Fruit fly (Drosophila melanogaster) whole organism, prepupa: ENCODE results near the gene CG14322.

Source experiments
- Blimp-1 ChIP-seq: fragments of 200-800 bp; sonication (Bioruptor generic); optimal IDR thresholded peaks from 3 replicates; lab custom pipeline; 2017; ENCODE audit warnings: missing biosample characterization, missing genetic modification characterization, mild to moderate bottlenecking, moderate library complexity, missing genetic modification reagents
- CG11902 ChIP-seq: fragments of 200-800 bp; sonication (Bioruptor generic); optimal IDR thresholded peaks from 3 replicates; lab custom pipeline; 2016; ENCODE audit warnings: missing biosample characterization, missing genetic modification characterization
- CG3032 ChIP-seq: fragments of 200-800 bp; optimal IDR thresholded peaks from 2 replicates; lab custom pipeline; 2019; ENCODE audit warnings: missing biosample characterization, mild to moderate bottlenecking, missing genetic modification characterization, moderate library complexity
- CG34406 ChIP-seq: fragments of 200-800 bp; sonication (Bioruptor generic); optimal IDR thresholded peaks from 3 replicates; lab custom pipeline; 2016; ENCODE audit warnings: missing biosample characterization, missing genetic modification characterization
- CG6276 ChIP-seq: fragments of 200-800 bp; sonication (Bioruptor generic); optimal IDR thresholded peaks from 2 replicates; lab custom pipeline; 2017; ENCODE audit warnings: missing biosample characterization, mild to moderate bottlenecking, missing genetic modification characterization
- CG6854 ChIP-seq: fragments of 200-800 bp; sonication (Bioruptor generic); optimal IDR thresholded peaks from 2 replicates; lab custom pipeline; 2017; ENCODE audit warnings: missing biosample characterization, mild to moderate bottlenecking, missing genetic modification characterization
- Eip78C ChIP-seq: fragments of 200-800 bp; sonication (Bioruptor generic); peaks from one replicate; lab custom pipeline; 2016; ENCODE audit warnings: missing biosample characterization, missing genetic modification characterization
- Hr39 ChIP-seq: fragments of 200-800 bp; sonication (Bioruptor generic); optimal IDR thresholded peaks from 2 replicates; lab custom pipeline; 2016; ENCODE audit warnings: missing biosample characterization, missing genetic modification characterization
- Lpt ChIP-seq: fragments of 200-800 bp; sonication (Bioruptor generic); optimal IDR thresholded peaks from 3 replicates; lab custom pipeline; 2016; ENCODE audit warnings: missing biosample characterization, missing genetic modification characterization
- Smox ChIP-seq: fragments of 200-800 bp; sonication (Bioruptor generic); optimal IDR thresholded peaks from 3 replicates; lab custom pipeline; 2016; ENCODE audit warnings: missing biosample characterization, missing genetic modification characterization
- dac ChIP-seq: fragments of 200-800 bp; sonication (Bioruptor generic); optimal IDR thresholded peaks from 2 replicates; lab custom pipeline; 2017; ENCODE audit warnings: missing biosample characterization, mild to moderate bottlenecking, missing genetic modification characterization
- fd59A ChIP-seq: fragments of 200-800 bp; sonication (Bioruptor generic); optimal IDR thresholded peaks from 2 replicates; lab custom pipeline; 2017; ENCODE audit warnings: missing biosample characterization, mild to moderate bottlenecking, missing genetic modification characterization, missing genetic modification reagents
- fd85E ChIP-seq: fragments of 200-800 bp; sonication (Bioruptor generic); optimal IDR thresholded peaks from 3 replicates; lab custom pipeline; 2016; ENCODE audit warnings: missing biosample characterization, missing genetic modification characterization

DNA sequence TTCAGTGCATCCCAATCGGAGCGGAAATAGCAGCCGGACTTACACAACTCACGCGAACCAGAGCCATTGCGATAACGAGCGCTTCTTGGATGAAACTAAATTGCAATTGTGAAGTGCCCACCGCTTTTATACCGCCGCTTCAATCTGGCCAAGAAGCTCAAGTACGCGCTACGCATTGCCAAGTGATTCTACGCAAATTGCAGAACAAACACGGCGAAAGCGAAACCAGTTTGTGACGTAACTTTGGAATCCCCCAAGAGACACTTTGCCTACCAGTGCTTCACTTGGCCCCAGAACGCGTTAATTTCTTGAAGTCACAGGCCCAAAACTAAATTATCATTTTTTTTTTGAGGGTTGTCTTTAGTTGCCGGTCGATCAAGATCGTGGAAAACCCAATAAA is 36.1 kb upstream of the CG14322 start, which contains the start of gene Edg91:
- TF ChIP-seq Lpt (GFP tag; lab: Kevin White, UChicago) (no peak), CG6276 (no peak), CG34406 (GFP tag; lab: Kevin White, UChicago) (no peak), fd59A (no peak), CG6854 (GFP tag; lab: Kevin White, UChicago) (no peak), Hr39 (GFP tag; lab: Kevin White, UChicago) (no peak), CG11902 (no peak), Smox (GFP tag; lab: Kevin White, UChicago) (no peak), Eip78C (GFP tag; lab: Kevin White, UChicago) (no peak), fd85E (GFP tag; lab: Kevin White, UChicago) (no peak), CG3032 (no peak), Blimp-1 (GFP tag; lab: Kevin White, UChicago) (no peak), dac (GFP tag; lab: Kevin White, UChicago) (no peak)
